Worm (Caenorhabditis elegans) whole organism, dauer: ENCODE measurements around the gene C42D8.1.

Source experiments
- unc-62 ChIP-seq: sonication (generic microtip); optimal IDR thresholded peaks from 2 replicates; lab custom pipeline; 2017; ENCODE audit warnings: missing biosample characterization, missing genetic modification reagents, missing genetic modification characterization

The C42D8.1 gene

DNA sequence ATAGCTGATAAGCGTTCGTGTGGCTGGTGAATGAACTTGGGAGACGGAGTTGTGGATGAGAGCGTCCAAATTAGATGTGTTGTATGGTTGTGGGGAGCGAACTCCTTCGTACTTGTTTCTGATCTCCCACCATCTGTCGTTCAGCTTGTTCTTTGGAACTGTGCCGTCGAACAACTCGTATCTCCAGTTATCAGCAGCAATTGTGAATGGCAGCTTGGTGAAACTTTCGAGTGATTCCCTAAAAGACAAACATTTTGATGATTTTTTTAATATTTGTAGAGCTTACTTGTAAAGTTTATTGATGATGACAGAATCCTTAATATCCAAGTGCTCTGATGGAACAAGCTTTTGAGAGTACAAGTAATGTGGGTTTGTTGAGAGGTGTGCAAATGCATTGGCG lies 15.3 kb upstream of the C42D8.1 start:
- TF ChIP-seq unc-62 (GFP tag; lab: Kevin White, UChicago) = no peak

DNA sequence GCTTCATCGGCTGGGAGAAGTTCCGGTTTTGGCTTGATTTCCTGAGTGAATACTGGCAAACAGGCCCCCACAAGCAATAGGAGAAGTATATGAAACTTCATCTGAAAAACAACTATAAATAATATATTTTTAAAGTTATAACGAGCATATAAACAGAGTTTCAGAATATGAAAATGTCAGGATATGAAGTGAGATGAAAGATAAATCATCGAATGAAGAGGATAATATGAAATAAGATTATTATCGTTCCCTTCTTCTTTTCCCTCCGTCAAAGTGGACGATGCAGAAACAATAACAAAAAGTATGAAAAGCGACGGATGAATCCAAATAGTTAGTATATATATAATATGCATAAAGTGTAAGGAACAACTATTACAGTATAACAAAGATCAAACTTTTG lies 12.3 kb upstream of the C42D8.1 start, which contains the start of gene acn-1:
TSS of gene acn-1 (minus strand) at position 101 of the 400 bp plus-strand sequence.
- TF ChIP-seq unc-62 (GFP tag; lab: Kevin White, UChicago) = no peak

DNA sequence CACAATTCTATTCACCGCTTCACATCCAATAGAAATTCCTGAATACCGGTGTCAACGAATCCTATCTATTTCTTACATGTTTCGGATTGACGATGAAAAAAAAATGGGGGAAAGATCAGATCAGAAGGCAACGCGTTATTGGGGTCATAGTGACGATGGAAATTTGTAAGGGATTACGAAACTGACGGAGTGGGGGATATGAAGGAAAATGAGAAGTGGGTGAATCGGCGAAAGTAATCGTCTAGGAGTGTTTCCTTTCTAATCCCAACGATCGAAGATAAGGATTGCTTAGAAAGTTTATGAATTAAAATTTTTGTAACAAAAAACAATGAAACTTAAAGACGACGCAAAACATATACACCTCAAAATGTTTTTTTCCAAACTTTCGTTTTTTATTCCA lies 10.4 kb upstream of the C42D8.1 start:
- TF ChIP-seq unc-62 (GFP tag; lab: Kevin White, UChicago) = no peak

DNA sequence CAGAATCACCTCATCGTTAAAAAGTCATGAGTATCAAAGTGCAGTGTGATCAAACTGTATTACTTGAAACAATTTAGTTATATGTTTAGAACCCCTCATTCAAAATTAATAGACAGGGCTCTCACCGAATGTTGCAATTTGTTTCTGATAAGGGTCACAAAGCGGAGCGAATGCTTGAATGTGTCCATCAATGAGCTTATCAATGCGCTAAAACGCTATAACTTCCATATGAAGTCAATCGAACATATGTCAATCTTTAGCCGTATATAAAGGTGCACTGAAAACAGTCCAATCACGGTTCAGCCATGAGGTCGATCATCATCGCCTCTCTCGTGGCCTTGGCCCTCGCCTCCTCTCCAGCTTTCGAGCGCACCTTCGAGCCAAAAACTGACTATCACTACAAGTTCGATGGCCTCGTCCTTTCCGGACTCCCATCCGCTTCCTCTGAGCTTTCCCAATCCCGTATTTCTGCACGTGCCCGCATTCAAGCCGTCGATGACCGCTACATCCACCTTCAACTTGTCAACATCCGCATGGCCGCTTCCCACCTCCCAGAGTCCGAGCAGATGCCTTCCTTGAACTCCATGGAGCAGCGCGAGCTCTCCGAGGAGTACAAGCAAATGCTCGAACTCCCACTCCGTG lies 8.4 kb upstream of the C42D8.1 start, which contains the start of gene vit-2:
TSS of gene vit-2 (plus strand) at position 305 of the 642 bp plus-strand sequence.
- TF ChIP-seq unc-62 (GFP tag; lab: Kevin White, UChicago) = no peak

DNA sequence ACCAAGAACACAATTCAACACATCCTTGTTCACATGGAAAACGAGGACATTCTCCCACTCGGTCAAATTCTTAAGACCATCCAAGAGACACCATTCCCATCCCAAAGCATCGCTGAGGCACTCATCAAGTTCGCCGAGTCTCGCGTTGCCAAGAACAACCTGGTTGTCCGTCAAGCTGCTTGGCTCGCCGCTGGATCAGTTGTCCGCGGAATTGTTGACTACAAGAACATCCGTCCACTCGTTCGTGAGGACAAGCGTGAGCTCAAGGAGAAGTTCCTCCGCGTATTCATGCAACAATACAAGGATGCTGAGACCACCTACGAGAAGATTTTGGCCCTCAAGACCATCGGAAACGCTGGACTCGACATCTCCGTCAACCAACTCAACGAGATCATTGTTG lies 7.0 kb upstream of the C42D8.1 start:
- TF ChIP-seq unc-62 (GFP tag; lab: Kevin White, UChicago) = no peak

DNA sequence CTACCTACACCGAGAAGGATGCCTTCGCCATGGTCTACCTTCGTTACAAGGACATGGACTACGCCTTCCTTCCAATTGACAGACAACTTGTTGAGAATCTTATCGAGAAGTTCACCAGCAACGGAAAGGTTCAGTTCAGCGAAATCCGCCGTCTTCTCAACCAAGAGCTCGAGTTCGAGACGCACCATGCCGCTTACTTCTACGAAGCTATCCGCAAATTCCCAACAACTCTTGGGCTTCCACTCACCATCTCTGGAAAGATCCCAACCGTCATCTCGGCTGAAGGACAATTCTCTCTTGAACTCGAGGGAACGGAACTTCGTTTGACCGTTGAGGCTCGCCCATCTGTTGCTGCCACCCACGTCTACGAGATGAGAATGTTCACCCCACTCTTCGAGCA lies 5.9 kb upstream of the C42D8.1 start:
- TF ChIP-seq unc-62 (GFP tag; lab: Kevin White, UChicago) = no peak

DNA sequence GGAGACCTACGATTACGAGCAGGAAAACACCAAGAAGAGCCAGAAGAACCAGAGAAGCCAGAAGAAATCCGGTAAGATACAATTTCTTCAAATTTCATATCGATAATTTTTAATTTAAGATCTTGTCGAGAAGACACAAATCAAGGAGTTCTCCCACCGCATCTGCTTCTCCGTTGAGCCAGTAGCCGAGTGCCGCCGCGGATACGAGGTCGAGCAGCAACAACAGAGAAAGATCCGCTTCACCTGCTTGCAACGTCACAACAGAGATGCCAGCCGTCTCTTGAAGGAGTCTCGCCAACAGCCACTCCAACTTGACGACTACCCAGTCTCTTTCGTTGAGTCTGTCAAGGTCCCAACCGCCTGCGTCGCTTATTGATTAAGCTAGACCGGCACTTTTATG lies 3.6 kb upstream of the C42D8.1 start:
- no peak for TF ChIP-seq unc-62 (GFP tag; lab: Kevin White, UChicago)

DNA sequence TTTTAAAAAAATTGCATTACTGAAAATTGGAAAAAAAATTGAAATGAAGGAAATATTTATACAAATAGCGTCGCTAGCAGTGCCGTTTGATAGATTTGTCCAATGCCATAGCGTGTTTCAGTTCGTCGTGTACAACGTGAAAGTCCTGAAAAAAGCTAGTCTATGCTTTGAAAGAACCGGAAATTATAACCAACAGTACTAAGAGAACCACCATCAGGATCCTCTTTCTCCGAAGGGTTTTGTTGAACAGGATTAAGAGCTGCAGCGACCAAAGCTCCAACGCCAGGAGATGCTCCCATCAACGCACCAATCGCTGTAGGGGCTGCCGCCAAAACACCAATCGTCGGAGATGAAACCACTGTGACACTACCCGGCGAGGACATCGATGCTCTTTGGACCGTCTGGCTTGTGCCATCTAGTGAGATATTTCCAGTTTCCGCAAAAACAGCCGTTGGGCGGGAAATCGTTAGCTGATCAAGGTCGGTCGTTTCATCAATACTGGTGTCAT lies 3.1 kb upstream of the C42D8.1 start:
- no peak for TF ChIP-seq unc-62 (GFP tag; lab: Kevin White, UChicago)

DNA sequence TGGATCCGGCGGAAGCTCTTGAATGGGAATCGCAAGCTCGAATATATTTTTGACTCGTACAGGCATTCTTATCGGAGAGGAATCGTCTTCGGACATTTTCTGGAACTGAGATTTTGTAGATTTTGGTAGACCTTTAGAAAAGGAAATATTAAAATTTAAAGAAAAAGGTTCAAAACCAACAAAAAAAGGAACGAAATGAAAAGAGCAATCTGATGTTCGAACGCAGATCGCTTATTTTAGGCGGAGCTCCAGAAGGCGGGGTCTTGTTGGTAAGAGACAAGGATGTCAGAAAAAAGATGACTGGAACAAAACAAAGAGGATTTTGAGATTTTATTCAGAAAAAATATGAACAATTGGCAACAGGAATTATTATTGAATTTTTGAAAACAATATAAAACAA lies 2.4 kb upstream of the C42D8.1 start, which contains the start of gene C42D8.9:
TSS of gene C42D8.9 (minus strand) at position 101 of the 400 bp plus-strand sequence.
- TF ChIP-seq unc-62 (GFP tag; lab: Kevin White, UChicago) = no peak

DNA sequence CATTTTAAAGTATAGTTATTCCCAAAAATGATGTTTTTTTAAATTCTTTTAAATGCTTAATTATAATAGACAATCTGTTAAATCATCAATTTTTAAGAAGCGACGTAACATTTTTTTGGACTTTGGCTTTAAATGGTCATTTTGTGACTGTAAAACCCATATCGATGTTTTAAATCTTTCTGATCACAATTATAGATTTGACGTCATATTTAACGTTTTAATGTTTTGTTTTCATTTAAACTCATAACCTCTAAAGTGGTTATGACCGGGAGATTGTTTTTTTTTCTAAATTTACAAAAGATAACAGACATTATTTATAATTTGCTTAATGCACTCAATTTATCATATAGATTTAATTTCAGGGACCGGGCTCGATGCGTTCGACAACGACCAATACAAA lies 2.6 kb downstream of the C42D8.1 start:
- TF ChIP-seq unc-62 (GFP tag; lab: Kevin White, UChicago) = no peak

DNA sequence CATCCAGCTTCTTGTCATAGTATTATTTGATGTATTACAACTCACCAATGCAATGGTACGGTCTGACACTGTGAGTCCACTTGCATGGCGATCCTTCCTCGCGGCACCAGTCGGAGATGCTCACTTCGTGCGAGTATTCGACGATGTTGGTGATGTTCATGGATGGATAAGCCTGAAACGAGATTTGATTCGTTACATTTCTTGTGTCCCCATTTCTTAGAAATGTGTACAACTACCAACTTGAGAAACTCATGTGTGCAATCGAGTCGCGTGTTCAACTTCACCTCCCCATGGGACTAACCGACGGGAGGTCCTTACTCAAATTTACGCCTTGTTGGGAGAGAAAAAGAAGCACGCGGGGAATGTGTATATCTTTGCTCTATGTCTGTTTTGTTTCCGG lies 6.2 kb downstream of the C42D8.1 start:
- TF ChIP-seq unc-62 (GFP tag; lab: Kevin White, UChicago) = no peak

DNA sequence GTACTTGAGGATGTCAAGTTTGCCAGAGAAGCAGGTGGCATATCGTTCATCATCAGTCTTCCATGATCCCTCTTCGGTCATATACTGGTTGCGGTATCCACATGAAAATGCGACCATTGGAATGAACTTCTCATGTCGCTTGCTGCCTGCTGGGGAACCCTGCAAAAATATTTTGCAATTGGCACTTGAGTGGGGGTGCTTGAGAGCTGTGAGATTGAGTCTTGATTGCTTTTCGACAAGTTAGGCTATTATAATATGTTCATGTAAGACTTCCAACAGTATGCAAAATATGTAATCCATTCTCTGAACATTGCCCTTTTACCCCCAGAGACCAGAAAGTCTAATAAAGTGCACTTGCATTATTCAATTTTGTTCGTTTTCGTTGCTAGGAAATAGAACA lies 6.9 kb downstream of the C42D8.1 start:
- TF ChIP-seq unc-62 (GFP tag; lab: Kevin White, UChicago) = no peak

DNA sequence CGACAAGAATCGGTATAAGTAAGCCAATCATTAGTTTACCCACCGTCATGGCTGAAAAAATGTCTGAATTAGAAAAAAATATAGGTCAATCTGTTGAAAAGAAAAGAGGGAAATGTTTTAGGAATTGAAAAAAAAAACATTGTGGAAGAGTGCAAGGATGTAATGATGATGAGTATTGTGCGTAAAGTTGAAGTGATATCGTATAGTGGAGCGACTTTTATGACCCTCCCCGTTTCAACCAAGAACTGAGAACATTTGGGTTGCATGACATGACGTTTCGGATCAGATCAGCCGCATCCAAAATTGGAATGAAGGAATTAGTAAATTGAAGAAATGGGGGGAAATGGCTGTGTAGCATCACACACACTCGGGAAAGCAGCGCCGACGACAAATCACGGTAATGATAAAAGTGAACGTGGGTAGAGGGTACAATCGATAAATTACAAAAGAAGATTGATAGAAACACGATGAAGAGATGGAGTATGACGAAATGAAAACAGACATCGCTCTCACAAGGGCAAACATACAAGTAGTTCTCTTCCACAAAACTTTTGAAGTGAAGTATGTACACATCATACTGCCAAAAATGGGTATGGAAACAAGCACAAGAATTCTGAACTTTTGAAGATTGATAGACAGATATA lies 7.6 kb downstream of the C42D8.1 start, which contains the start of gene apl-1:
TSS of gene apl-1 (minus strand) at position 51 of the 644 bp plus-strand sequence.
- TF ChIP-seq unc-62 (GFP tag; lab: Kevin White, UChicago) = no peak

DNA sequence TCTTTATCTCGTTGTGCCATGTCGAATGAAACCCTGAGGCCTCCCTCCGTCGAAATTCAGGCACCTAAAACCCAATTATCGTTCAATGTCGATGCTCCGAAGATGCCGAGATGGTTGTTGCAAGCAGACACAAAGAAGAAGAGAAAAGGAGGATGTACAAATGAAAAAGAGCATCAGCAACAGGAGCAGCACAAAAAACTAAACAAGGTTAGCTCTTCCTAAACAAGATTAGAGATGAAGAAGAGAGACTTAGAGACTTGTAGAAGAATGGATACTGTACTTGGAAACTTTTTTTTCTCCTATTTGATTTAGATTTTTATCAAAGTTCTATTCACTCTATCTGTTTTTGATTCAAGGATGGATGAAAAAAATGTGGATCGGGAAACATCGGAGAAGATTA lies 8.3 kb downstream of the C42D8.1 start:
- TF ChIP-seq unc-62 (GFP tag; lab: Kevin White, UChicago) = no peak

DNA sequence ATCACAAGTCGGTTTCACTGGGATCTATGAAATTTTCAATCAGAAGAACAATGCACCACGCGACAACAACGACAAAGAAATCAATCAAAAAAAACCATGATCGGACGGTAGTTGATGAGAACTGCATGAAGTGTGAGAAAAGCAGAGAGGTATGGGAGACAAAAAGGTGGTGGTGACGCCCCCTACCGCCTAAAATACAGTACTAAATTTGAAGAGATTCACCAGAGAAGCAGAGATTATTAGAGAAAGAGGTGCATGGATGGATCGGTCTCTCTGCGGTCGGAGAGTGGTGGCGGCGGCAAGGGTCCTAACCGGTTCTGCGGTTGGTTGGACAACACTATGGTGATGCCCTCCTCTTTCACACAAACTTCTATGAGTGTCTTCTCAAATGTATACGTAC lies 9.9 kb downstream of the C42D8.1 start:
- no peak for TF ChIP-seq unc-62 (GFP tag; lab: Kevin White, UChicago)

DNA sequence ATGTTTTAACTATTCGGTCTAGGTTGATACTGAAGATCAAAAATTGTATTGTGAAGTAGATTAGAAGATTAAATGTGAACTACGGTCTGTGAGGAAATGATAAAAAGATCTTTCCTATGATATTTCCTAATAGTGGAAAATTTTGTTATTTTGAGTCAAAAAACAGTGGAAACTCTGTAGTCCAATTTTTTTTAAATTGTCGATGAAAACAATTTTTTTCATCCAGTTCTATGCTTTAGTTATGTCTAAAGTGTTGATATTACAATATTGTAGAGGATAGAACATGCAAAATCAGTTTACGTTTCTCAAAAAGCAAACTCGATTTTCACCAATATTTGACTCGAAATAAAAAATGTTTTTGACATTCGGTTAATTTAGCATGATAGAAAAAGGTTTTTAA lies 10.4 kb downstream of the C42D8.1 start:
- TF ChIP-seq unc-62 (GFP tag; lab: Kevin White, UChicago) = no peak

DNA sequence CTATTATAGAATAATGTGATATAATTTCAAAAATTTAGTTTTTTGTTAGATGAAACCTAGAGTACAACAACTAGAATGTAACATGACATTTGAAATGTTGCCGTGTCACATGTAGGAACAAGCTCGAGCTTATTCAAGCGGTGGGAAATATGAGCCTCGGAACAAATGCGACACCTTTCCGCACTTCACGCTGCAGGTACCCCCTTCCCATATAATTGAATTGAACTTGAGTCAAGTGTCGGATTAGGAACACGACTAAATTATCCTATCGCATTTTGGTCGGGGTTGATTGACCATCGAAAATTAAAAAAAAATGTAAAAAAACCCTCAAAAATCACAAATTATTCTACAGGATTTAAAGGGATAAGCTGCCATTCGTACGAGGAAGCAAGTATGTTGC lies 10.9 kb downstream of the C42D8.1 start:
- TF ChIP-seq unc-62 (GFP tag; lab: Kevin White, UChicago) = no peak
